Worm (Caenorhabditis elegans): ENCODE data around the gene M02D8.5.

The M02D8.5 gene

ce11 chrX:8718153-8718552 lies 43.2 kb downstream of the M02D8.5 start:
- no peak for TF ChIP-seq him-1 (tag; optimal IDR thresholded peaks at IDR 0.05)
- TF ChIP-seq W03F9.2 (tag; optimal IDR thresholded peaks at IDR 0.05) = no peak
- no peak for TF ChIP-seq dao-5 (tag; optimal IDR thresholded peaks at IDR 0.05)

ce11 chrX:8716822-8717221 lies 44.6 kb downstream of the M02D8.5 start, which contains the start of gene F53A9.7:
Gene F53A9.7, minus strand, starts transcription at chrX:8716922.
- TF ChIP-seq W03F9.2 (tag; optimal IDR thresholded peaks at IDR 0.05) (no peak), him-1 (tag; optimal IDR thresholded peaks at IDR 0.05) (no peak), dao-5 (tag; optimal IDR thresholded peaks at IDR 0.05) (no peak)

ce11 chrX:8714845-8715244 lies 46.6 kb downstream of the M02D8.5 start:
- TF ChIP-seq dao-5 (tag; optimal IDR thresholded peaks at IDR 0.05) (no peak), W03F9.2 (tag; optimal IDR thresholded peaks at IDR 0.05) (no peak), him-1 (tag; optimal IDR thresholded peaks at IDR 0.05) (no peak)

- no peak for TF ChIP-seq him-1 (tag; optimal IDR thresholded peaks at IDR 0.05)
- no peak for TF ChIP-seq W03F9.2 (tag; optimal IDR thresholded peaks at IDR 0.05)
- TF ChIP-seq dao-5 (tag; optimal IDR thresholded peaks at IDR 0.05) = no peak
Measured at ce11 chrX:8713754-8714295, 47.6 kb downstream of the M02D8.5 start, which contains the start of gene F53A9.6. Gene F53A9.6, minus strand, starts transcription at chrX:8713804.

ce11 chrX:8712662-8713061 lies 48.7 kb downstream of the M02D8.5 start:
- no peak for TF ChIP-seq W03F9.2 (tag; optimal IDR thresholded peaks at IDR 0.05)
- no peak for TF ChIP-seq dao-5 (tag; optimal IDR thresholded peaks at IDR 0.05)
- TF ChIP-seq him-1 (tag; optimal IDR thresholded peaks at IDR 0.05) = no peak

- TF ChIP-seq him-1 (tag; optimal IDR thresholded peaks at IDR 0.05) (no peak), dao-5 (tag; optimal IDR thresholded peaks at IDR 0.05) (no peak), W03F9.2 (tag; optimal IDR thresholded peaks at IDR 0.05) (no peak)
Measured at ce11 chrX:8711141-8711645, 50.2 kb downstream of the M02D8.5 start, which contains the start of gene F53A9.1. Gene F53A9.1, plus strand, starts transcription at chrX:8711595.

- no peak for TF ChIP-seq him-1 (tag; optimal IDR thresholded peaks at IDR 0.05)
- no peak for TF ChIP-seq W03F9.2 (tag; optimal IDR thresholded peaks at IDR 0.05)
- no peak for TF ChIP-seq dao-5 (tag; optimal IDR thresholded peaks at IDR 0.05)
Measured at ce11 chrX:8709424-8709823, 52.0 kb downstream of the M02D8.5 start, which contains the start of gene kreg-1. Gene kreg-1, plus strand, starts transcription at chrX:8709764.

- TF ChIP-seq W03F9.2 (tag; optimal IDR thresholded peaks at IDR 0.05) = no peak
- TF ChIP-seq him-1 (tag; optimal IDR thresholded peaks at IDR 0.05) = no peak
- no peak for TF ChIP-seq dao-5 (tag; optimal IDR thresholded peaks at IDR 0.05)
Measured at ce11 chrX:8708053-8708452, 53.3 kb downstream of the M02D8.5 start, which contains the start of gene F53A9.3. Gene F53A9.3, plus strand, starts transcription at chrX:8708353.

ce11 chrX:8704830-8705229 lies 56.6 kb downstream of the M02D8.5 start:
- TF ChIP-seq him-1 (tag; optimal IDR thresholded peaks at IDR 0.05) = no peak
